Fruit fly (Drosophila melanogaster): ENCODE results near the gene CG46505.
"Not testable (repeated sequence)": the region's sequence is repeated elsewhere in the genome, so short reads cannot be mapped to it uniquely, and the experiment has no call there.

CG46505 gene

DNA sequence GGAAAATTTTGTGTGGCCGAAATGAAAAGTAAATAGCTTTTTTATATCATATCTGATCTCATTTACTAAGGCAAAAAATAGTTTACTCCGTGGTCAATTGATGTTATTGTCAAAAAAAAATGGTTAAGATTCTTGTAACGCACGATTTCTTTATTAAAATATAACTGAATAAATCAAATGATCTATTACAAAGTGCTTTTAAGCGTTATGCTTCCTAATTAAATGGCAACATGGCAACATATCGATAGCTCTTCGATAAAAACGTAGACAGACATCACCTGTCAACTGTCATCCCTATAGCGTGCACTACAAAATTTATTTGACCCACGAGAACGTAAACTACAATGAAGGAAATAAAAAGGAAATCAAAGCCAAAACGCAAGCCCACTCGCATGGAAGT, at the start of gene CG46505:
Gene CG46505, plus strand, starts transcription at position 301 of the 400 bp plus-strand sequence.
- TF ChIP-seq rn (GFP tag; IDR thresholded peaks at IDR 0.05); CG4496 (GFP tag; IDR thresholded peaks at IDR 0.05); CG14655 (GFP tag; optimal IDR thresholded peaks at IDR 0.05): not testable (repeated sequence)

dm6 chrX:22142758-22143157, 9.9 kb upstream of the CG46505 start, which contains the start of gene CG40813:
CG40813 (plus strand) TSS chrX:22143058.
- TF ChIP-seq CG34367 (tag; optimal IDR thresholded peaks at IDR 0.05); CG12605 (GFP tag; IDR thresholded peaks at IDR 0.05); CG4496 (GFP tag; IDR thresholded peaks at IDR 0.05): not testable (repeated sequence)

DNA sequence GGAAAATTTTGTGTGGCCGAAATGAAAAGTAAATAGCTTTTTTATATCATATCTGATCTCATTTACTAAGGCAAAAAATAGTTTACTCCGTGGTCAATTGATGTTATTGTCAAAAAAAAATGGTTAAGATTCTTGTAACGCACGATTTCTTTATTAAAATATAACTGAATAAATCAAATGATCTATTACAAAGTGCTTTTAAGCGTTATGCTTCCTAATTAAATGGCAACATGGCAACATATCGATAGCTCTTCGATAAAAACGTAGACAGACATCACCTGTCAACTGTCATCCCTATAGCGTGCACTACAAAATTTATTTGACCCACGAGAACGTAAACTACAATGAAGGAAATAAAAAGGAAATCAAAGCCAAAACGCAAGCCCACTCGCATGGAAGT, 5.2 kb upstream of the CG46505 start, which contains the start of gene CG46504:
Gene CG46504, plus strand, starts transcription at position 301 of the 400 bp plus-strand sequence.
- TF ChIP-seq CG4496 (GFP tag; IDR thresholded peaks at IDR 0.05); CG9948 (tag; optimal IDR thresholded peaks at IDR 0.05); Pif1A (GFP tag; optimal IDR thresholded peaks at IDR 0.05): not testable (repeated sequence)

dm6 chrX:22157587-22157986, 4.9 kb downstream of the CG46505 start, which contains the start of gene CG46506:
CG46506 (plus strand) TSS chrX:22157887.
- TF ChIP-seq CG9948 (tag; optimal IDR thresholded peaks at IDR 0.05); CG4496 (GFP tag; IDR thresholded peaks at IDR 0.05); CG8159 (tag; optimal IDR thresholded peaks at IDR 0.05): not testable (repeated sequence)

dm6 chrX:22162623-22163022, 10.0 kb downstream of the CG46505 start, which contains the start of gene CG46507:
CG46507 (plus strand) TSS chrX:22162923.
- not testable (repeated sequence) for TF ChIP-seq CG9948 (tag; optimal IDR thresholded peaks at IDR 0.05); CG8159 (tag; optimal IDR thresholded peaks at IDR 0.05); rn (GFP tag; IDR thresholded peaks at IDR 0.05)

DNA sequence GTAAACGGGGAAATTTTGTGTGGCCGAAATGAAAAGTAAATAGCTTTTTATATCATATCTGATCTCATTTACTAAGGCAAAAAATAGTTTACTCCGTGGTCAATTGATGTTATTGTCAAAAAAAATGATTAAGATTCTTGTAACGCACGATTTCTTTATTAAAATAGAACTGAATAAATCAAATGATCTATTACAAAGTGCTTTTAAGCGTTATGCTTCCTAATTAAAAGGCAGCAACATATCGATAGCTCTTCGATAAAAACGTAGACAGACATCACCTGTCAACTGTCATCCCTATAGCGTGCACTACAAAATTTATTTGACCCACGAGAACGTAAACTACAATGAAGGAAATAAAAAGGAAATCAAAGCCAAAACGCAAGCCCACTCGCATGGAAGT, 14.7 kb downstream of the CG46505 start, which contains the start of gene CG46508:
Gene CG46508, plus strand, starts transcription at position 301 of the 400 bp plus-strand sequence.
- not testable (repeated sequence) for TF ChIP-seq Pif1B (GFP tag; optimal IDR thresholded peaks at IDR 0.05); CG4496 (GFP tag; IDR thresholded peaks at IDR 0.05); fd96Ca (GFP tag; IDR thresholded peaks at IDR 0.05)

DNA sequence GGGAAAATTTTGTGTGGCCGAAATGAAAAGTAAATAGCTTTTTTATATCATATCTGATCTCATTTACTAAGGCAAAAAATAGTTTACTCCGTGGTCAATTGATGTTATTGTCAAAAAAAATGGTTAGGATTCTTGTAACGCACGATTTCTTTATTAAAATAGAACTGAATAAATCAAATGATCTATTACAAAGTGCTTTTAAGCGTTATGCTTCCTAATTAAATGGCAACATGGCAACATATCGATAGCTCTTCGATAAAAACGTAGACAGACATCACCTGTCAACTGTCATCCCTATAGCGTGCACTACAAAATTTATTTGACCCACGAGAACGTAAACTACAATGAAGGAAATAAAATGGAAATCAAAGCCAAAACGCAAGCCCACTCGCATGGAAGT, 19.7 kb downstream of the CG46505 start, which contains the start of gene CG46509:
Gene CG46509, plus strand, starts transcription at position 301 of the 400 bp plus-strand sequence.
- not testable (repeated sequence) for TF ChIP-seq EcR (GFP tag; optimal IDR thresholded peaks at IDR 0.05); CG34367 (tag; optimal IDR thresholded peaks at IDR 0.05); CG12605 (GFP tag; IDR thresholded peaks at IDR 0.05)

- not testable (repeated sequence) for TF ChIP-seq fd96Ca (GFP tag; IDR thresholded peaks at IDR 0.05); CG15710 (tag; optimal IDR thresholded peaks at IDR 0.05); CG10348 (GFP tag; IDR thresholded peaks at IDR 0.05)
Observed at dm6 chrX:22177205-22177604, 24.6 kb downstream of the CG46505 start, which contains the start of gene CG46510. CG46510 (plus strand) TSS chrX:22177505.

dm6 chrX:22182193-22182592, 29.6 kb downstream of the CG46505 start, which contains the start of gene CG46511:
CG46511 (plus strand) TSS chrX:22182493.
- not testable (repeated sequence) for TF ChIP-seq Ets98B (GFP tag; IDR thresholded peaks at IDR 0.05); CG4496 (GFP tag; IDR thresholded peaks at IDR 0.05); CG8301 (tag; optimal IDR thresholded peaks at IDR 0.05)

dm6 chrX:22187070-22187469, 34.4 kb downstream of the CG46505 start, which contains the start of gene CG46512:
CG46512 (plus strand) TSS chrX:22187370.
- TF ChIP-seq gl (tag; optimal IDR thresholded peaks at IDR 0.05); Pif1B (GFP tag; optimal IDR thresholded peaks at IDR 0.05); Ets98B (GFP tag; IDR thresholded peaks at IDR 0.05): not testable (repeated sequence)

dm6 chrX:22191973-22192372, 39.3 kb downstream of the CG46505 start, which contains the start of gene CG46513:
CG46513 (plus strand) TSS chrX:22192273.
- TF ChIP-seq gl (tag; optimal IDR thresholded peaks at IDR 0.05); CG4496 (GFP tag; IDR thresholded peaks at IDR 0.05); CG32121 (GFP tag; IDR thresholded peaks at IDR 0.05): not testable (repeated sequence)

Measured in whole organism, pupa.